Worm (Caenorhabditis elegans): Measurements from ENCODE around the gene Y43C5B.3.

DNA sequence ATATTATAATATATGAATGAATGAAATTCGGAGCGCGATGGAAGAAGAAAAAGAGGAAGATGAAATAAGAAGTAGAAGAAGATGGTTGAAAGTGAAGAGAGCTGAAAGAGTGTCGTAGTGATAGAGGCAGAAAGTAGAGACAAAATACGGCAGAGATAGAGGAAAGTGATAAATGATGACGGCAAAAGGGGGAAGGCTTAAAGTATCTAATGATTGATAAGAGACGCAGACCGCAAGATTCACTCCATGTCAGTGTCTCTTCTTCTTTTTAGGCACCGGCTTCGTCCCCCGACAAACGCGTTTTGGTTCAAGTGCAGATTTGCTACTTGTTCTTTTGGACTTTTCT, 8.1 kb upstream of the Y43C5B.3 start:
- TF ChIP-seq flt-1 (GFP tag; IDR thresholded peaks at IDR 0.05), result no peak
- no peak for TF ChIP-seq ztf-23 (GFP tag; IDR thresholded peaks at IDR 0.05)
- TF ChIP-seq tab-1 (GFP tag; IDR thresholded peaks at IDR 0.05), result no peak
- no peak for TF ChIP-seq T22C8.4 (GFP tag; IDR thresholded peaks at IDR 0.05)
- TF ChIP-seq ztf-29 (GFP tag; IDR thresholded peaks at IDR 0.05), result no peak

All from whole organism, midembryonic.